Fruit fly (Drosophila melanogaster) whole organism, embryonic: Measurements from ENCODE around the gene sau.

Experiments used
- Ada2b ChIP-seq: fragments of 200-800 bp; sonication (Bioruptor generic); IDR thresholded peaks from 2 replicates; pipeline ENCODE4 v1.3.6; 2022; ENCODE audit warnings: missing biosample characterization, missing genetic modification characterization
- Bteb2 ChIP-seq: fragments of 200-800 bp; sonication (Bioruptor generic); optimal IDR thresholded peaks from 2 replicates; lab custom pipeline; 2016; ENCODE audit warnings: missing biosample characterization, missing genetic modification characterization
- CG12769 ChIP-seq: fragments of 200-800 bp; sonication (Bioruptor generic); optimal IDR thresholded peaks from 2 replicates; lab custom pipeline; 2019; ENCODE audit warnings: missing biosample characterization, mild to moderate bottlenecking, missing genetic modification characterization, moderate library complexity
- CG13123 ChIP-seq: fragments of 200-800 bp; sonication (Bioruptor generic); optimal IDR thresholded peaks from 2 replicates; lab custom pipeline; 2016; ENCODE audit warnings: missing biosample characterization, missing genetic modification characterization
- CG15073 ChIP-seq: fragments of 200-800 bp; sonication (Bioruptor generic); optimal IDR thresholded peaks from 2 replicates; lab custom pipeline; 2016; ENCODE audit warnings: missing biosample characterization, missing genetic modification characterization
- CG15514 ChIP-seq: fragments of 200-800 bp; sonication (Bioruptor generic); optimal IDR thresholded peaks from 3 replicates; lab custom pipeline; 2017; ENCODE audit warnings: missing biosample characterization, missing genetic modification characterization, mild to moderate bottlenecking, moderate library complexity, missing genetic modification reagents
- CG1603 ChIP-seq: fragments of 200-800 bp; sonication (Bioruptor generic); optimal IDR thresholded peaks from 2 replicates; lab custom pipeline; 2019; ENCODE audit warnings: missing biosample characterization, mild to moderate bottlenecking, missing genetic modification characterization, moderate library complexity
- CG2120 ChIP-seq: fragments of 200-800 bp; sonication (Bioruptor generic); optimal IDR thresholded peaks from 3 replicates; lab custom pipeline; 2016; ENCODE audit warnings: missing biosample characterization, missing genetic modification characterization
- CG32532 ChIP-seq: fragments of 200-800 bp; sonication (Bioruptor generic); IDR thresholded peaks from 2 replicates; pipeline ENCODE4 v1.3.6; 2022; ENCODE audit warnings: missing biosample characterization, missing genetic modification characterization
- CG32772 ChIP-seq: fragments of 200-800 bp; sonication (Bioruptor generic); IDR thresholded peaks from 2 replicates; pipeline ENCODE4 v1.3.6; 2022; ENCODE audit warnings: missing biosample characterization, missing genetic modification characterization
- CG4360 ChIP-seq: fragments of 200-800 bp; sonication (Bioruptor generic); IDR thresholded peaks from 2 replicates; pipeline ENCODE4 v1.3.6; 2022; ENCODE audit warnings: missing biosample characterization, missing genetic modification characterization
- CG43689 ChIP-seq: fragments of 200-800 bp; sonication (Bioruptor generic); IDR thresholded peaks from 2 replicates; pipeline ENCODE4 v1.3.6; 2022; ENCODE audit warnings: missing biosample characterization, missing genetic modification characterization
- CG5180 ChIP-seq: fragments of 200-800 bp; sonication (Bioruptor generic); optimal IDR thresholded peaks from 3 replicates; lab custom pipeline; 2017; ENCODE audit warnings: missing biosample characterization, missing genetic modification characterization, mild to moderate bottlenecking, moderate library complexity, missing genetic modification reagents
- CG5245 ChIP-seq: fragments of 200-800 bp; sonication (Bioruptor generic); optimal IDR thresholded peaks from 3 replicates; lab custom pipeline; 2016; ENCODE audit warnings: missing biosample characterization, missing genetic modification characterization
- CG6175 ChIP-seq: fragments of 200-800 bp; sonication (Bioruptor generic); IDR thresholded peaks from 3 replicates; pipeline ENCODE4 v1.3.6; 2022; ENCODE audit warnings: missing biosample characterization, missing genetic modification characterization
- CG7745 ChIP-seq: fragments of 200-800 bp; sonication (Bioruptor generic); optimal IDR thresholded peaks from 2 replicates; lab custom pipeline; 2018; ENCODE audit warnings: missing biosample characterization, mild to moderate bottlenecking, missing genetic modification characterization, moderate library complexity
- CG9817 ChIP-seq: fragments of 200-800 bp; sonication (Bioruptor generic); optimal IDR thresholded peaks from 2 replicates; lab custom pipeline; 2018; ENCODE audit warnings: missing biosample characterization, mild to moderate bottlenecking, missing genetic modification characterization, moderate library complexity
- CG9876 ChIP-seq: fragments of 200-800 bp; sonication (Bioruptor generic); optimal IDR thresholded peaks from 2 replicates; lab custom pipeline; 2016; ENCODE audit warnings: missing biosample characterization, missing genetic modification characterization
- CrebB ChIP-seq: fragments of 200-800 bp; sonication (Bioruptor generic); optimal IDR thresholded peaks from 3 replicates; lab custom pipeline; 2018; ENCODE audit warnings: missing biosample characterization, mild to moderate bottlenecking, missing genetic modification characterization
- Doc3 ChIP-seq: fragments of 200-800 bp; sonication (Bioruptor generic); IDR thresholded peaks from 3 replicates; pipeline ENCODE4 v1.3.6; 2022; ENCODE audit warnings: missing biosample characterization, missing genetic modification characterization; ENCODE audit not compliant: partially characterized antibody
- ERR ChIP-seq: fragments of 200-800 bp; sonication (Bioruptor generic); optimal IDR thresholded peaks from 2 replicates; lab custom pipeline; 2016; ENCODE audit warnings: missing biosample characterization, missing genetic modification characterization
- Hmr ChIP-seq: fragments of 200-800 bp; sonication (Bioruptor generic); optimal IDR thresholded peaks from 3 replicates; lab custom pipeline; 2017; ENCODE audit warnings: mild to moderate bottlenecking, missing biosample characterization, missing genetic modification reagents, missing genetic modification characterization
- Lim3 ChIP-seq: fragments of 200-800 bp; sonication (Bioruptor generic); IDR thresholded peaks from 2 replicates; pipeline ENCODE4 v1.3.6; 2022; ENCODE audit warnings: missing biosample characterization, missing genetic modification characterization
- Nf-YB ChIP-seq: fragments of 200-800 bp; sonication (Bioruptor generic); optimal IDR thresholded peaks from 3 replicates; lab custom pipeline; 2019; ENCODE audit warnings: missing biosample characterization, mild to moderate bottlenecking, missing genetic modification characterization, moderate library complexity
- Oli ChIP-seq: fragments of 200-800 bp; sonication (Bioruptor generic); optimal IDR thresholded peaks from 2 replicates; lab custom pipeline; 2018; ENCODE audit warnings: missing biosample characterization, mild to moderate bottlenecking, missing genetic modification characterization, moderate library complexity
- PHDP ChIP-seq: fragments of 200-800 bp; sonication (Bioruptor generic); optimal IDR thresholded peaks from 3 replicates; lab custom pipeline; 2018; ENCODE audit warnings: missing biosample characterization, mild to moderate bottlenecking, missing genetic modification characterization, moderate library complexity
- Rx ChIP-seq: fragments of 200-800 bp; sonication (Bioruptor generic); IDR thresholded peaks from 2 replicates; pipeline ENCODE4 v1.3.6; 2022; ENCODE audit warnings: missing biosample characterization, missing genetic modification characterization
- bsh ChIP-seq, 2 experiments: fragments of 200-800 bp; sonication (Bioruptor generic); optimal IDR thresholded peaks; 2 replicates each; lab custom pipeline; 2017 to 2018; ENCODE audit warnings: mild to moderate bottlenecking in 2 of 2, missing biosample characterization in 2 of 2, missing genetic modification characterization in 2 of 2, moderate library complexity in 1 of 2
- btn ChIP-seq: fragments of 200-800 bp; sonication (Bioruptor generic); optimal IDR thresholded peaks from 2 replicates; lab custom pipeline; 2016; ENCODE audit warnings: missing biosample characterization, missing genetic modification characterization
- dpn ChIP-seq, 2 experiments: fragments of 200-800 bp; sonication (Bioruptor generic); optimal IDR thresholded peaks; 3 replicates each; lab custom pipeline; 2016; ENCODE audit warnings: missing biosample characterization in 2 of 2, missing genetic modification characterization in 2 of 2
- fd3F ChIP-seq: fragments of 200-800 bp; sonication (Bioruptor generic); optimal IDR thresholded peaks from 2 replicates; lab custom pipeline; 2018; ENCODE audit warnings: missing biosample characterization, mild to moderate bottlenecking, missing genetic modification characterization, moderate library complexity
- h ChIP-seq: fragments of >200 bp; optimal IDR thresholded peaks from 2 replicates; lab custom pipeline; 2017
- klu ChIP-seq: fragments of 200-800 bp; sonication (Bioruptor generic); IDR thresholded peaks from 2 replicates; pipeline ENCODE4 v1.3.6; 2022; ENCODE audit warnings: missing biosample characterization, missing genetic modification characterization
- lmd ChIP-seq: fragments of 200-800 bp; sonication (Bioruptor generic); IDR thresholded peaks from 2 replicates; pipeline ENCODE4 v1.3.6; 2022; ENCODE audit warnings: missing biosample characterization, missing genetic modification characterization
- lola ChIP-seq, 3 experiments: fragments of >200 bp in 2 of 3; fragments of 200-800 bp in 1 of 3; sonication (Bioruptor generic) in 1 of 3; optimal IDR thresholded peaks; 2 replicates each; lab custom pipeline; 2017 to 2019; ENCODE audit warnings: missing biosample characterization in 3 of 3, missing genetic modification characterization in 3 of 3, mild to moderate bottlenecking in 1 of 3, moderate library complexity in 1 of 3
- lov ChIP-seq, 2 experiments: fragments of 200-800 bp in 1 of 2; fragments of >200 bp in 1 of 2; sonication (Bioruptor generic) in 1 of 2; IDR thresholded peaks in 1 of 2; optimal IDR thresholded peaks in 1 of 2; 2 replicates in 1 of 2; 3 replicates in 1 of 2; pipeline versions ENCODE4 v1.3.6 to Lab custom; 2017 to 2022; ENCODE audit warnings: missing biosample characterization in 1 of 2, missing genetic modification characterization in 1 of 2
- odd ChIP-seq: fragments of 200-800 bp; sonication (Bioruptor generic); optimal IDR thresholded peaks from 2 replicates; lab custom pipeline; 2017; ENCODE audit warnings: missing biosample characterization, mild to moderate bottlenecking, missing genetic modification characterization
- pb ChIP-seq: fragments of 200-800 bp; sonication (Bioruptor generic); optimal IDR thresholded peaks from 3 replicates; lab custom pipeline; 2016; ENCODE audit warnings: missing biosample characterization, missing genetic modification characterization
- pita ChIP-seq: fragments of 200-800 bp; sonication (Bioruptor generic); optimal IDR thresholded peaks from 2 replicates; lab custom pipeline; 2017; ENCODE audit warnings: missing biosample characterization, mild to moderate bottlenecking, missing genetic modification characterization
- pnt ChIP-seq: fragments of 200-800 bp; sonication (Bioruptor generic); optimal IDR thresholded peaks from 3 replicates; lab custom pipeline; 2016; ENCODE audit warnings: missing biosample characterization, missing genetic modification characterization
- prd ChIP-seq, 3 experiments: fragments of >200 bp in 2 of 3; fragments of 200-800 bp in 1 of 3; sonication (Bioruptor generic) in 1 of 3; optimal IDR thresholded peaks in 2 of 3; IDR thresholded peaks in 1 of 3; 2 replicates in 2 of 3; 3 replicates in 1 of 3; pipeline versions ENCODE4 v1.3.6 to Lab custom; 2017 to 2022; ENCODE audit warnings: missing biosample characterization in 1 of 3, missing genetic modification characterization in 1 of 3
- rib ChIP-seq: fragments of 200-800 bp; sonication (Bioruptor generic); IDR thresholded peaks from 2 replicates; pipeline ENCODE4 v1.3.6; 2022; ENCODE audit warnings: missing biosample characterization, missing genetic modification characterization
- run ChIP-seq: fragments of 200-800 bp; sonication (Bioruptor generic); optimal IDR thresholded peaks from 3 replicates; lab custom pipeline; 2018; ENCODE audit warnings: missing biosample characterization, mild to moderate bottlenecking, missing genetic modification characterization
- seq ChIP-seq: fragments of 200-800 bp; sonication (Bioruptor generic); IDR thresholded peaks from 2 replicates; pipeline ENCODE4 v1.3.6; 2022; ENCODE audit warnings: missing biosample characterization, missing genetic modification characterization
- slbo ChIP-seq: fragments of 200-800 bp; sonication (Bioruptor generic); IDR thresholded peaks from 2 replicates; pipeline ENCODE4 v1.3.6; 2022; ENCODE audit warnings: missing biosample characterization, missing genetic modification characterization
- tna ChIP-seq: fragments of 200-800 bp; sonication (Bioruptor generic); IDR thresholded peaks from 2 replicates; pipeline ENCODE4 v1.3.6; 2022; ENCODE audit warnings: missing biosample characterization, missing genetic modification characterization; ENCODE audit not compliant: partially characterized antibody
- vnd ChIP-seq: fragments of 200-800 bp; sonication (Bioruptor generic); IDR thresholded peaks from 3 replicates; pipeline ENCODE4 v1.3.6; 2022; ENCODE audit warnings: missing biosample characterization, missing genetic modification characterization; ENCODE audit not compliant: partially characterized antibody

sau gene

dm6 chr2L:2202853-2203717 is 23.1 kb upstream of the sau start (continued):
- TF ChIP-seq Nf-YB (GFP tag; lab: Kevin White, UChicago) (peak; percentile 26), lola (GFP tag; optimal IDR thresholded peaks at IDR 0.05; lab: Kevin White, UChicago) (no peak), CG1603 (tag; lab: Kevin White, UChicago) (no peak), CG32532 (GFP tag; lab: Robert Waterston, UW) (peak; percentile 45; the same call in 1 of the 2 replicates), slbo (0 out of 2 replicates have a peak, but pooled peaks have one; percentile 17), pb (GFP tag; lab: Kevin White, UChicago) (no peak), Bteb2 (no peak), CG32772 (no peak), CG5180 (peak; percentile 32), bsh (GFP tag; optimal IDR thresholded peaks at IDR 0.05; lab: Kevin White, UChicago) (peak in 1 of 2 experiments; percentile 27), CG5245 (no peak), Rx (GFP tag; lab: Robert Waterston, UW) (no peak), Hmr (no peak), h (lab: Kevin White, UChicago) (no peak), Doc3 (GFP tag; lab: Robert Waterston, UW) (no peak), prd (optimal IDR thresholded peaks at IDR 0.05; lab: Kevin White, UChicago) (no peak), prd (GFP tag; IDR thresholded peaks at IDR 0.05; lab: Robert Waterston, UW) (no peak), CG43689 (GFP tag; lab: Robert Waterston, UW) (no peak), CG4360 (peak; percentile 36; the same call in 1 of the 2 replicates), pita (no peak), rib (GFP tag; lab: Robert Waterston, UW) (peak; percentile 70), run (tag; lab: Kevin White, UChicago) (peak; percentile 13), CG2120 (GFP tag; lab: Kevin White, UChicago) (no peak), ERR (GFP tag; lab: Kevin White, UChicago) (no peak), Oli (tag; lab: Kevin White, UChicago) (no peak), Lim3 (GFP tag; lab: Robert Waterston, UW) (no peak), CG12769 (tag; lab: Kevin White, UChicago) (peak; percentile 55), pnt (GFP tag; lab: Kevin White, UChicago) (no peak), Ada2b (no peak), btn (GFP tag; lab: Kevin White, UChicago) (peak; percentile 1), CG9817 (tag; lab: Kevin White, UChicago) (no peak), CG15514 (GFP tag; lab: Kevin White, UChicago) (peak; percentile 23), tna (GFP tag; lab: Robert Waterston, UW) (peak; percentile 53; the same call in 1 of the 2 replicates), CG15073 (GFP tag; lab: Kevin White, UChicago) (no peak), seq (GFP tag; lab: Robert Waterston, UW) (0 out of 2 replicates have a peak, but pooled peaks have one; percentile 13), odd (no peak), lmd (no peak), CG13123 (GFP tag; lab: Kevin White, UChicago) (no peak), dpn (GFP tag; optimal IDR thresholded peaks at IDR 0.05; lab: Kevin White, UChicago) (no peak), klu (GFP tag; lab: Robert Waterston, UW) (no peak), lov (optimal IDR thresholded peaks at IDR 0.05; lab: Kevin White, UChicago) (no peak), lov (GFP tag; IDR thresholded peaks at IDR 0.05; lab: Robert Waterston, UW) (peak; percentile 58; the same call in 1 of the 3 replicates), CG7745 (tag; lab: Kevin White, UChicago) (no peak), CrebB (tag; lab: Kevin White, UChicago) (no peak), vnd (GFP tag; lab: Robert Waterston, UW) (no peak), CG9876 (no peak), fd3F (no peak), CG6175 (GFP tag; lab: Robert Waterston, UW) (peak; percentile 53; the same call in 1 of the 3 replicates), PHDP (tag; lab: Kevin White, UChicago) (no peak)
